Fruit fly (Drosophila melanogaster) whole organism, pupa: ENCODE results near the gene CG9270.

Experiments
- CG10348 ChIP-seq: fragments of 200-800 bp; sonication (Bioruptor generic); IDR thresholded peaks from 2 replicates; pipeline ENCODE4 v1.3.6; 2022; ENCODE audit warnings: missing biosample characterization, missing genetic modification characterization
- CG12605 ChIP-seq: fragments of 200-800 bp; sonication (Bioruptor generic); IDR thresholded peaks from 2 replicates; pipeline ENCODE4 v1.3.6; 2022; ENCODE audit warnings: missing biosample characterization, missing genetic modification characterization
- CG13204 ChIP-seq: fragments of 200-800 bp; sonication (Bioruptor generic); optimal IDR thresholded peaks from 2 replicates; lab custom pipeline; 2018; ENCODE audit warnings: missing biosample characterization, mild to moderate bottlenecking, missing genetic modification characterization, moderate library complexity
- CG14655 ChIP-seq: fragments of 200-800 bp; sonication (Bioruptor generic); optimal IDR thresholded peaks from 3 replicates; lab custom pipeline; 2017; ENCODE audit warnings: mild to moderate bottlenecking, missing biosample characterization, missing genetic modification reagents, missing genetic modification characterization
- CG15710 ChIP-seq: fragments of 200-800 bp; sonication (Bioruptor generic); optimal IDR thresholded peaks from 2 replicates; lab custom pipeline; 2018; ENCODE audit warnings: missing biosample characterization, mild to moderate bottlenecking, missing genetic modification characterization, moderate library complexity
- CG17806 ChIP-seq: fragments of 200-800 bp; sonication (Bioruptor generic); optimal IDR thresholded peaks from 2 replicates; lab custom pipeline; 2018; ENCODE audit warnings: missing biosample characterization, mild to moderate bottlenecking, missing genetic modification characterization, moderate library complexity
- CG32121 ChIP-seq: fragments of 200-800 bp; sonication (Bioruptor generic); IDR thresholded peaks from 2 replicates; pipeline ENCODE4 v1.3.6; 2022; ENCODE audit warnings: missing biosample characterization, missing genetic modification characterization
- CG34367 ChIP-seq: fragments of 200-800 bp; sonication (Bioruptor generic); optimal IDR thresholded peaks from 2 replicates; lab custom pipeline; 2018; ENCODE audit warnings: missing biosample characterization, mild to moderate bottlenecking, missing genetic modification characterization
- CG4496 ChIP-seq: fragments of 200-800 bp; sonication (Bioruptor generic); IDR thresholded peaks from 3 replicates; pipeline ENCODE4 v1.3.6; 2022; ENCODE audit warnings: missing biosample characterization, missing genetic modification characterization
- CG8159 ChIP-seq: fragments of 200-800 bp; sonication (Bioruptor generic); optimal IDR thresholded peaks from 3 replicates; lab custom pipeline; 2018; ENCODE audit warnings: missing biosample characterization, mild to moderate bottlenecking, missing genetic modification characterization, moderate library complexity
- CG8301 ChIP-seq: fragments of 200-800 bp; sonication (Bioruptor generic); optimal IDR thresholded peaks from 2 replicates; lab custom pipeline; 2018; ENCODE audit warnings: missing biosample characterization, mild to moderate bottlenecking, missing genetic modification characterization
- CG9948 ChIP-seq: fragments of 200-800 bp; sonication (Bioruptor generic); optimal IDR thresholded peaks from 2 replicates; lab custom pipeline; 2018; ENCODE audit warnings: missing biosample characterization, mild to moderate bottlenecking, missing genetic modification characterization, moderate library complexity
- D1 ChIP-seq: fragments of 200-800 bp; sonication (Bioruptor generic); optimal IDR thresholded peaks from 2 replicates; lab custom pipeline; 2018; ENCODE audit warnings: missing biosample characterization, mild to moderate bottlenecking, missing genetic modification characterization, moderate library complexity
- EcR ChIP-seq: fragments of 200-800 bp; sonication (Bioruptor generic); optimal IDR thresholded peaks from 3 replicates; lab custom pipeline; 2019; ENCODE audit warnings: missing biosample characterization, missing genetic modification characterization, mild to moderate bottlenecking, moderate library complexity, missing genetic modification reagents
- Ets98B ChIP-seq: fragments of 200-800 bp; sonication (Bioruptor generic); IDR thresholded peaks from 2 replicates; pipeline ENCODE4 v1.3.6; 2022; ENCODE audit warnings: missing biosample characterization, missing genetic modification characterization
- Pif1A ChIP-seq: fragments of 200-800 bp; sonication (Bioruptor generic); optimal IDR thresholded peaks from 3 replicates; lab custom pipeline; 2016; ENCODE audit warnings: missing biosample characterization, missing genetic modification characterization
- Pif1B ChIP-seq: fragments of 200-800 bp; sonication (Bioruptor generic); optimal IDR thresholded peaks from 3 replicates; lab custom pipeline; 2016; ENCODE audit warnings: missing biosample characterization, missing genetic modification characterization
- Snoo ChIP-seq: fragments of 200-800 bp; sonication (Bioruptor generic); optimal IDR thresholded peaks from 3 replicates; lab custom pipeline; 2017; ENCODE audit warnings: missing biosample characterization, mild to moderate bottlenecking, missing genetic modification characterization, inconsistent platforms
- fd96Ca ChIP-seq: fragments of 200-800 bp; sonication (Bioruptor generic); IDR thresholded peaks from 3 replicates; pipeline ENCODE4 v1.3.6; 2022; ENCODE audit warnings: missing biosample characterization, missing genetic modification characterization
- gl ChIP-seq: fragments of 200-800 bp; sonication (Bioruptor generic); optimal IDR thresholded peaks from 2 replicates; lab custom pipeline; 2018; ENCODE audit warnings: missing biosample characterization, mild to moderate bottlenecking, missing genetic modification characterization
- rn ChIP-seq: fragments of 200-800 bp; sonication (Bioruptor generic); IDR thresholded peaks from 2 replicates; pipeline ENCODE4 v1.3.6; 2022; ENCODE audit warnings: missing biosample characterization, missing genetic modification characterization

CG9270 gene

dm6 chr2L:20896681-20897341 is 37.1 kb downstream of the CG9270 start:
- TF ChIP-seq CG14655 (GFP tag; lab: Kevin White, UChicago) (no peak), CG15710 (tag; lab: Kevin White, UChicago) (no peak), CG34367 (tag; lab: Kevin White, UChicago) (no peak), CG9948 (tag; lab: Kevin White, UChicago) (no peak), Pif1A (GFP tag; lab: Kevin White, UChicago) (no peak), CG13204 (GFP tag; lab: Kevin White, UChicago) (no peak), CG8159 (tag; lab: Kevin White, UChicago) (no peak), CG8301 (no peak), gl (tag; lab: Kevin White, UChicago) (no peak), Ets98B (GFP tag; lab: Robert Waterston, UW) (no peak), EcR (no peak), fd96Ca (GFP tag; lab: Robert Waterston, UW) (no peak), CG17806 (tag; lab: Kevin White, UChicago) (no peak), CG32121 (GFP tag; lab: Robert Waterston, UW) (no peak), CG4496 (GFP tag; lab: Robert Waterston, UW) (no peak), rn (GFP tag; lab: Robert Waterston, UW) (no peak), D1 (tag; lab: Kevin White, UChicago) (no peak), CG10348 (no peak)

- TF ChIP-seq Pif1A (GFP tag; lab: Kevin White, UChicago): peak; percentile 29
- TF ChIP-seq Snoo (tag; lab: Kevin White, UChicago): no peak
- TF ChIP-seq CG8159 (tag; lab: Kevin White, UChicago): peak; percentile 9
- TF ChIP-seq D1 (tag; lab: Kevin White, UChicago): peak; percentile 43
- TF ChIP-seq CG12605 (GFP tag; lab: Robert Waterston, UW): peak; percentile 73
- peak; percentile 77 for TF ChIP-seq CG4496 (GFP tag; lab: Robert Waterston, UW)
- TF ChIP-seq Ets98B (GFP tag; lab: Robert Waterston, UW): peak; percentile 61
- TF ChIP-seq Pif1B (GFP tag; lab: Kevin White, UChicago): no peak
- no peak for TF ChIP-seq CG10348
- TF ChIP-seq gl (tag; lab: Kevin White, UChicago): peak; percentile 59
- TF ChIP-seq rn (GFP tag; lab: Robert Waterston, UW): no peak
- no peak for TF ChIP-seq EcR
- peak; percentile 9 for TF ChIP-seq CG15710 (tag; lab: Kevin White, UChicago)
- TF ChIP-seq CG17806 (tag; lab: Kevin White, UChicago): no peak
- TF ChIP-seq CG32121 (GFP tag; lab: Robert Waterston, UW): peak; percentile 16; the same call in 1 of the 2 replicates
- peak; percentile 40 for TF ChIP-seq CG8301
- no peak; the same call in 2 of the 3 replicates for TF ChIP-seq fd96Ca (GFP tag; lab: Robert Waterston, UW)
- TF ChIP-seq CG9948 (tag; lab: Kevin White, UChicago): no peak
- TF ChIP-seq CG13204 (GFP tag; lab: Kevin White, UChicago): no peak
- peak; percentile 58 for TF ChIP-seq CG14655 (GFP tag; lab: Kevin White, UChicago)
- TF ChIP-seq CG34367 (tag; lab: Kevin White, UChicago): peak; percentile 38
Observed at dm6 chr2L:20891188-20891587, 42.7 kb downstream of the CG9270 start.

dm6 chr2L:20889857-20890606 is 43.9 kb downstream of the CG9270 start:
- no peak for TF ChIP-seq CG14655 (GFP tag; lab: Kevin White, UChicago)
- no peak for TF ChIP-seq CG15710 (tag; lab: Kevin White, UChicago)
- TF ChIP-seq CG32121 (GFP tag; lab: Robert Waterston, UW): peak; percentile 65
- 0 out of 3 replicates have a peak, but pooled peaks have one; percentile 32 for TF ChIP-seq fd96Ca (GFP tag; lab: Robert Waterston, UW)
- TF ChIP-seq CG12605 (GFP tag; lab: Robert Waterston, UW): no peak
- no peak for TF ChIP-seq gl (tag; lab: Kevin White, UChicago)
- TF ChIP-seq CG4496 (GFP tag; lab: Robert Waterston, UW): no peak; the same call in 2 of the 3 replicates
- TF ChIP-seq CG17806 (tag; lab: Kevin White, UChicago): no peak
- TF ChIP-seq CG8301: peak; percentile 2
- TF ChIP-seq CG9948 (tag; lab: Kevin White, UChicago): no peak
- no peak for TF ChIP-seq D1 (tag; lab: Kevin White, UChicago)

dm6 chr2L:20887273-20887672 is 46.6 kb downstream of the CG9270 start:
- no peak for TF ChIP-seq fd96Ca (GFP tag; lab: Robert Waterston, UW)
- no peak for TF ChIP-seq Snoo (tag; lab: Kevin White, UChicago)
- no peak for TF ChIP-seq CG32121 (GFP tag; lab: Robert Waterston, UW)
- TF ChIP-seq CG15710 (tag; lab: Kevin White, UChicago): no peak
- TF ChIP-seq CG34367 (tag; lab: Kevin White, UChicago): no peak
- TF ChIP-seq Ets98B (GFP tag; lab: Robert Waterston, UW): no peak
- TF ChIP-seq CG4496 (GFP tag; lab: Robert Waterston, UW): no peak
- TF ChIP-seq CG14655 (GFP tag; lab: Kevin White, UChicago): no peak
- no peak for TF ChIP-seq rn (GFP tag; lab: Robert Waterston, UW)
- no peak for TF ChIP-seq EcR
- TF ChIP-seq Pif1B (GFP tag; lab: Kevin White, UChicago): no peak
- no peak for TF ChIP-seq CG8159 (tag; lab: Kevin White, UChicago)
- no peak for TF ChIP-seq CG13204 (GFP tag; lab: Kevin White, UChicago)
- no peak for TF ChIP-seq CG17806 (tag; lab: Kevin White, UChicago)
- no peak for TF ChIP-seq CG9948 (tag; lab: Kevin White, UChicago)
- no peak for TF ChIP-seq CG8301
- no peak for TF ChIP-seq gl (tag; lab: Kevin White, UChicago)
- TF ChIP-seq Pif1A (GFP tag; lab: Kevin White, UChicago): no peak
- TF ChIP-seq D1 (tag; lab: Kevin White, UChicago): no peak
- no peak for TF ChIP-seq CG12605 (GFP tag; lab: Robert Waterston, UW)
